Worm (Caenorhabditis elegans): ENCODE results near the gene dsb-1.

DNA sequence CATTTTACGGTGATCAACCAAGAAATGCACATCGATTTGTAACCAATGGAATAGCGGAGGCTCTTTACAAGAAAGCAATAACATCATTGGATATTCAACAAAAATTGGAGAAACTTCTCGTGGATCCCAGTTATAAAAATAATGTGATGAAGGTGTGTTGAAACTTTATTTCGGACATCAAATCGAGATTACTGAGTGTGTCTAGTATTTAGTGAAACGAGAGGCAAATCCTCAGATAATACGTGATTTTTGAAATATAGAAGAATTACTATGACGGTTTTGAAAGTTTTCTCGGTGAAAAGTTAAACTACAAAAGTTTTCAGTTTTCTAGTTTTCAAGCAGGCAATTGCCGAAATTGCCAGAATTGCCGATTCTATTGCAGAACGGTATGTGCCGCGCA, 23.0 kb downstream of the dsb-1 start:
- no peak for TF ChIP-seq him-1 (tag; optimal IDR thresholded peaks at IDR 0.05)
- TF ChIP-seq dao-5 (tag; optimal IDR thresholded peaks at IDR 0.05): no peak
